Worm (Caenorhabditis elegans) whole organism, mixed stage, embryonic: ENCODE results near the gene sfxn-1.2.

Source experiments
- ceh-83 ChIP-seq: fragments of 200-800 bp; sonication (Bioruptor generic); optimal IDR thresholded peaks from 2 replicates; lab custom pipeline; 2018; ENCODE audit warnings: mild to moderate bottlenecking, missing genetic modification characterization, missing compliant biosample characterization
- elt-1 ChIP-seq: sonication (generic microtip); optimal IDR thresholded peaks from 2 replicates; lab custom pipeline; 2017; ENCODE audit warnings: missing genetic modification characterization, mild to moderate bottlenecking, missing compliant biosample characterization, antibody characterized with exemption, moderate library complexity, borderline replicate concordance; ENCODE audit not compliant: insufficient read depth
- elt-3 ChIP-seq: fragments of 150-350 bp; optimal IDR thresholded peaks from 2 replicates; lab custom pipeline; 2014; ENCODE audit warnings: missing biosample characterization, missing genetic modification characterization
- lin-13 ChIP-seq: fragments of 150-350 bp; optimal IDR thresholded peaks from 2 replicates; lab custom pipeline; 2014; ENCODE audit warnings: missing biosample characterization, missing genetic modification characterization
- lin-32 ChIP-seq: fragments of 200-800 bp; sonication (Bioruptor generic); optimal IDR thresholded peaks from 2 replicates; lab custom pipeline; 2018; ENCODE audit warnings: mild to moderate bottlenecking, missing genetic modification characterization, missing compliant biosample characterization
- nhr-12 ChIP-seq: fragments of 150-350 bp; optimal IDR thresholded peaks from 2 replicates; lab custom pipeline; 2014; ENCODE audit warnings: missing biosample characterization, missing genetic modification characterization
- pha-4 ChIP-seq: fragments of 150-350 bp; optimal IDR thresholded peaks from 2 replicates; lab custom pipeline; 2018; ENCODE audit warnings: missing biosample characterization, missing genetic modification reagents, missing genetic modification characterization
- sem-2 ChIP-seq: fragments of 200-800 bp; sonication (Bioruptor generic); optimal IDR thresholded peaks from 2 replicates; lab custom pipeline; 2018; ENCODE audit warnings: mild to moderate bottlenecking, missing genetic modification characterization, missing compliant biosample characterization
- snpc-4 ChIP-seq: fragments of 150-350 bp; optimal IDR thresholded peaks from 2 replicates; lab custom pipeline; 2014; ENCODE audit warnings: missing biosample characterization, missing genetic modification characterization
- tbx-8 ChIP-seq: fragments of 200-800 bp; sonication (Bioruptor generic); optimal IDR thresholded peaks from 2 replicates; lab custom pipeline; 2018; ENCODE audit warnings: mild to moderate bottlenecking, missing genetic modification characterization, moderate library complexity, missing compliant biosample characterization
- unc-39 ChIP-seq: fragments of 150-350 bp; optimal IDR thresholded peaks from 2 replicates; lab custom pipeline; 2014; ENCODE audit warnings: missing biosample characterization, missing genetic modification characterization
- zip-8 ChIP-seq: fragments of 150-350 bp; optimal IDR thresholded peaks from 2 replicates; lab custom pipeline; 2014; ENCODE audit warnings: missing biosample characterization, missing genetic modification characterization
- ztf-11 ChIP-seq: fragments of 150-350 bp; optimal IDR thresholded peaks from 2 replicates; lab custom pipeline; 2014; ENCODE audit warnings: missing biosample characterization, missing genetic modification characterization

- TF ChIP-seq sem-2 (GFP tag; lab: Kevin White, UChicago) (no peak), lin-13 (tag; lab: Kevin White, UChicago) (no peak), nhr-12 (tag; lab: Kevin White, UChicago) (no peak), elt-1 (tag; lab: Kevin White, UChicago) (no peak), tbx-8 (GFP tag; lab: Kevin White, UChicago) (no peak), unc-39 (tag; lab: Kevin White, UChicago) (no peak), zip-8 (tag; lab: Kevin White, UChicago) (no peak), lin-32 (GFP tag; lab: Kevin White, UChicago) (no peak), ceh-83 (GFP tag; lab: Kevin White, UChicago) (no peak), ztf-11 (no peak), elt-3 (tag; lab: Kevin White, UChicago) (no peak), snpc-4 (tag; lab: Kevin White, UChicago) (no peak), pha-4 (tag; lab: Kevin White, UChicago) (no peak)
Measured at ce11 chrII:11236274-11236673, 50.4 kb downstream of the sfxn-1.2 start, which contains the start of gene cchl-1.
